Fruit fly (Drosophila melanogaster): ENCODE results near the gene CG44227.

The CG44227 gene

DNA sequence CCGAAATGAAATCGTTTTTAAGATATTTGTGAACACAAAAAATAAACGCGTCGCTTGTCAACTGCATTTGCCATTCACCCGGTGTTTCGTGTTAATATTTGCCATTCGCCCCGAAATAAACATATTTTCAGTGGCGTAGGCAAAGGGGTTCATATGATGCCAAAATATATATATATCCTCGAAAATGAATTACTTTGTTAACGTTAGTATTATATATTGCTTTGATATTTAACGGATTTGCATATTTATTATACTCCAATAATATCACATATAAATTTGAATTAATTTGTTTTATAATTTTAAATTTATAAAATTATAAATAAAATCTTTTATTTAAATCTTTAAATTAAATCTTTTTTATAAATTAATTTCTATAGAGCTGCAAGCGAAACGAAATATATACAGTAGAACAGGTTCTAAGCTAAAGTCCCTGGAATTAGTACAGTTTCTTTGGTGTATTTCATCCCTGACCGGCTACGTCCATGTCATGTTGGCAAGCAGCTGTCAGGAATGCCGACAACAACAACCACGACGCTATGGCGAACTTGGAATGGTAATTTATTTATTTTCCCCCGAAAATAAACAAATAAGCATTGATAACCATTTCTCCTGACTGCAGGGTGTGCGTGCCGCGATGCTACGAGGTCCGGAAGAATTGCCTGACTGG, 46.8 kb upstream of the CG44227 start, which contains the start of the genes M1BP and CG8202 (continued):
- TF ChIP-seq CG17612 (GFP tag; IDR thresholded peaks at IDR 0.05) (no peak), B-H1 (GFP tag; IDR thresholded peaks at IDR 0.05) (peak; percentile 65; the same call in 2 of the 3 replicates), slp2 (GFP tag; optimal IDR thresholded peaks at IDR 0.05) (peak; percentile 68), CG9609 (GFP tag; optimal IDR thresholded peaks at IDR 0.05) (peak; percentile 38), CG4820 (GFP tag; optimal IDR thresholded peaks at IDR 0.05) (peak; percentile 86), seq (GFP tag; IDR thresholded peaks at IDR 0.05) (peak; percentile 65; the same call in 1 of the 2 replicates), CG6854 (GFP tag; optimal IDR thresholded peaks at IDR 0.05) (peak; percentile 88), CTCF (GFP tag; optimal IDR thresholded peaks at IDR 0.05) (peak; percentile 39), HHEX (GFP tag; optimal IDR thresholded peaks at IDR 0.05) (peak; percentile 86), sd (tag; optimal IDR thresholded peaks at IDR 0.05) (peak; percentile 93), tup (GFP tag; optimal IDR thresholded peaks at IDR 0.05) (peak; percentile 4), CG11504 (tag; optimal IDR thresholded peaks at IDR 0.05) (peak; percentile 93), wek (GFP tag; optimal IDR thresholded peaks at IDR 0.05) (no peak), CG12942 (GFP tag; optimal IDR thresholded peaks at IDR 0.05) (peak; percentile 90), crol (GFP tag; IDR thresholded peaks at IDR 0.05) (no peak), Hand (GFP tag; optimal IDR thresholded peaks at IDR 0.05) (peak; percentile 84), CG13624 (GFP tag; optimal IDR thresholded peaks at IDR 0.05) (peak; percentile 32), nom (GFP tag; optimal IDR thresholded peaks at IDR 0.05) (peak; percentile 95), CG3847 (GFP tag; IDR thresholded peaks at IDR 0.05) (peak; percentile 79), prd (optimal IDR thresholded peaks at IDR 0.05) (no peak), prd (GFP tag; IDR thresholded peaks at IDR 0.05) (peak; percentile 89), CG6813 (GFP tag; optimal IDR thresholded peaks at IDR 0.05) (peak; percentile 81), Optix (GFP tag; IDR thresholded peaks at IDR 0.05) (peak; percentile 65; the same call in 2 of the 3 replicates), Atf6 (GFP tag; IDR thresholded peaks at IDR 0.05) (peak; percentile 55), CG11696 (GFP tag; IDR thresholded peaks at IDR 0.05) (0 out of 2 replicates have a peak, but pooled peaks have one; percentile 15), CG10147 (GFP tag; optimal IDR thresholded peaks at IDR 0.05) (peak; percentile 89), Meics (GFP tag; optimal IDR thresholded peaks at IDR 0.05) (peak; percentile 94), HmgZ (tag; optimal IDR thresholded peaks at IDR 0.05) (peak; percentile 56), maf-S (GFP tag; optimal IDR thresholded peaks at IDR 0.05) (no peak), CG2202 (tag; optimal IDR thresholded peaks at IDR 0.05) (peak; percentile 77), chn (GFP tag; optimal IDR thresholded peaks at IDR 0.05) (peak; percentile 58), dysf (GFP tag; IDR thresholded peaks at IDR 0.05) (peak; percentile 88), jing (GFP tag; optimal IDR thresholded peaks at IDR 0.05) (no peak), yki (optimal IDR thresholded peaks at IDR 0.05) (peak; percentile 29), fu2 (GFP tag; optimal IDR thresholded peaks at IDR 0.05) (peak; percentile 45), ab (GFP tag; optimal IDR thresholded peaks at IDR 0.05) (peak; percentile 50), CG6272 (GFP tag; IDR thresholded peaks at IDR 0.05) (peak; percentile 59; the same call in 1 of the 2 replicates), CG2712 (tag; optimal IDR thresholded peaks at IDR 0.05) (peak; percentile 95), inv (GFP tag; IDR thresholded peaks at IDR 0.05; ENCODE audit: partially characterized antibody) (no peak), pho (GFP tag; optimal IDR thresholded peaks at IDR 0.05) (peak; percentile 59), CG13775 (GFP tag; optimal IDR thresholded peaks at IDR 0.05) (peak; percentile 95), Ssrp (tag; optimal IDR thresholded peaks at IDR 0.05) (peak; percentile 92), NfI (GFP tag; optimal IDR thresholded peaks at IDR 0.05) (peak; percentile 92), ham (GFP tag; IDR thresholded peaks at IDR 0.05) (no peak), CG10543 (GFP tag; optimal IDR thresholded peaks at IDR 0.05) (peak; percentile 96), CG5953 (GFP tag; IDR thresholded peaks at IDR 0.05) (no peak), CG8290 (GFP tag; optimal IDR thresholded peaks at IDR 0.05) (peak; percentile 83), CG8290 (tag; optimal IDR thresholded peaks at IDR 0.05) (no peak), H2.0 (GFP tag; IDR thresholded peaks at IDR 0.05) (peak; percentile 52), CG6689 (GFP tag; IDR thresholded peaks at IDR 0.05) (peak; percentile 84), NC2α (GFP tag; optimal IDR thresholded peaks at IDR 0.05) (no peak), Side (GFP tag; optimal IDR thresholded peaks at IDR 0.05) (peak; percentile 32)
